Fruit fly (Drosophila melanogaster) whole organism, embryonic: ENCODE results near the gene sll.

Experiments
- CG12155 ChIP-seq: fragments of 200-800 bp; sonication (Bioruptor generic); optimal IDR thresholded peaks from 3 replicates; lab custom pipeline; 2016; ENCODE audit warnings: missing biosample characterization, missing genetic modification characterization
- CG13775 ChIP-seq: fragments of 200-800 bp; sonication (Bioruptor generic); optimal IDR thresholded peaks from 3 replicates; lab custom pipeline; 2017; ENCODE audit warnings: missing biosample characterization, mild to moderate bottlenecking, missing genetic modification characterization
- CG8944 ChIP-seq: fragments of 200-800 bp; sonication (Bioruptor generic); optimal IDR thresholded peaks from 3 replicates; lab custom pipeline; 2016; ENCODE audit warnings: missing biosample characterization, missing genetic modification characterization
- HHEX ChIP-seq: fragments of 200-800 bp; sonication (Bioruptor generic); optimal IDR thresholded peaks from 3 replicates; lab custom pipeline; 2017; ENCODE audit warnings: missing biosample characterization, mild to moderate bottlenecking, missing genetic modification characterization, missing genetic modification reagents
- Max ChIP-seq: fragments of 200-800 bp; sonication (Bioruptor generic); optimal IDR thresholded peaks from 2 replicates; lab custom pipeline; 2016; ENCODE audit warnings: missing biosample characterization, mild to moderate bottlenecking, missing genetic modification characterization
- Pdp1 ChIP-seq, 2 experiments: fragments of 200-800 bp; sonication (Bioruptor generic); optimal IDR thresholded peaks; 3 replicates each; lab custom pipeline; 2016; ENCODE audit warnings: missing biosample characterization in 2 of 2, missing genetic modification characterization in 2 of 2, mild to moderate bottlenecking in 1 of 2, moderate library complexity in 1 of 2
- crp ChIP-seq, 2 experiments: fragments of 200-800 bp; sonication (Bioruptor generic); optimal IDR thresholded peaks; 2 replicates in 1 of 2; 3 replicates in 1 of 2; lab custom pipeline; 2017; ENCODE audit warnings: missing biosample characterization in 2 of 2, missing genetic modification characterization in 2 of 2, mild to moderate bottlenecking in 1 of 2, moderate library complexity in 1 of 2
- dmrt99B ChIP-seq: fragments of 200-800 bp; sonication (Bioruptor generic); optimal IDR thresholded peaks from 2 replicates; lab custom pipeline; 2018; ENCODE audit warnings: missing biosample characterization, mild to moderate bottlenecking, missing genetic modification characterization, moderate library complexity
- fru ChIP-seq: fragments of >200 bp; optimal IDR thresholded peaks from 2 replicates; lab custom pipeline; 2017
- pnt ChIP-seq: fragments of 200-800 bp; sonication (Bioruptor generic); optimal IDR thresholded peaks from 3 replicates; lab custom pipeline; 2016; ENCODE audit warnings: missing biosample characterization, missing genetic modification characterization
- z ChIP-seq: fragments of 200-800 bp; sonication (Bioruptor generic); IDR thresholded peaks from 3 replicates; pipeline ENCODE4 v1.3.6; 2022; ENCODE audit warnings: missing biosample characterization, missing genetic modification characterization

DNA sequence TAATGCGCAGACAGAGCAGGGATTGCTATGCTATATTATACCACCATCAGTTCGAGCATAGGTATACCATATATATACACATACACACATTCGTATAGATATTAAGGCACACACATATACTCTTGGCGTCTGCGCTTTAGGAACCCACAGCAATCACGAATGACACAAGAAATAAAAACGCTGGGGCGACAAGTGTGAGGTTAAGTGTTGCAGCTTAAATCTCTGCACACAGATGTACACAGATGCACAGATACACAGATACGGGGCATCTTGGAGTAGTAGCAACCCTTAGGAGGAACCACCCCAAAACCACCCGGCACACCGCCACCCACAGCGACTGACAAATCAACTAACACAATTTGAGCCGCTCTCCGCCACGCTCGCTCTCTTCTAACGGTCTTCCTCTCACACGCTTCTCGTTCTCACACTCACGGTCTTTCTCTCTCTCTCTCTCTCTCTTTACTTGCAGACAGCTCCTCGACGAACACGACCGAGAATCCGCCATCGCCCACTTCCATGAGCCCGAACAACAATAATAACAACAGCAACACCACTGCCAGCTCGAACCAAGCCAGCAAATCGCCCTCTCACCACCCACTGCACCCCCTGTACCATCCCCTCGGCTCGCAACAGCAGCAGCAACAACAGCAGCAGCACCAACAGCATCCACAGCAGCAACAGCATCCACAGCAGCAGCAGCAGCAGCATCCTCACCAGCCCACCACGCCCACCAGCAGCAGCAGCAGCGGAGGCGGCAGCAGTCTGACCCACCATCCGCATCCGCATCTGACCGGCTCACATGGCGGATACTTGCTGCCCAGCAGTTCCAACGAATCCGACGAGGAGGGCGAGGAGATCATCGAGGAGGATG lies 39.1 kb upstream of the sll start:
- TF ChIP-seq CG8944 (GFP tag; lab: Kevin White, UChicago) = no peak
- no peak for TF ChIP-seq CG13775 (GFP tag; lab: Kevin White, UChicago)
- no peak for TF ChIP-seq pnt (GFP tag; lab: Kevin White, UChicago)
- TF ChIP-seq Max (GFP tag; lab: Kevin White, UChicago) = no peak
- no peak for TF ChIP-seq fru
- TF ChIP-seq CG12155 = no peak
- TF ChIP-seq Pdp1 (GFP tag; optimal IDR thresholded peaks at IDR 0.05; lab: Kevin White, UChicago) = no peak
- TF ChIP-seq HHEX = no peak
- TF ChIP-seq dmrt99B (tag; lab: Kevin White, UChicago) = no peak
- TF ChIP-seq crp (GFP tag; optimal IDR thresholded peaks at IDR 0.05; lab: Kevin White, UChicago) = no peak
- no peak for TF ChIP-seq z
